Fruit fly (Drosophila melanogaster) whole organism, adult: Measurements from ENCODE around the gene side-II.

Source experiments
- CG33017 ChIP-seq: fragments of 200-800 bp; sonication (Bioruptor generic); optimal IDR thresholded peaks from 2 replicates; lab custom pipeline; 2018; ENCODE audit warnings: missing biosample characterization, mild to moderate bottlenecking, missing genetic modification characterization, moderate library complexity
- CG7045 ChIP-seq: fragments of 200-800 bp; sonication (Bioruptor generic); optimal IDR thresholded peaks from 2 replicates; lab custom pipeline; 2017; ENCODE audit warnings: missing biosample characterization, mild to moderate bottlenecking, missing genetic modification characterization
- Clk ChIP-seq: fragments of 200-800 bp; sonication (Bioruptor generic); optimal IDR thresholded peaks from 2 replicates; lab custom pipeline; 2017; ENCODE audit warnings: missing biosample characterization, missing genetic modification characterization
- toe ChIP-seq: fragments of 200-800 bp; sonication (Bioruptor generic); optimal IDR thresholded peaks from 2 replicates; lab custom pipeline; 2016; ENCODE audit warnings: missing biosample characterization, missing genetic modification characterization

dm6 chr2L:14997370-14997769 is 25.3 kb upstream of the side-II start, which contains the start of gene mol:
- TF ChIP-seq Clk (GFP tag; lab: Kevin White, UChicago) (no peak), toe (GFP tag; lab: Kevin White, UChicago) (no peak), CG33017 (tag; lab: Kevin White, UChicago) (no peak), CG7045 (GFP tag; lab: Kevin White, UChicago) (no peak)
